Fruit fly (Drosophila melanogaster) whole organism, wandering third instar larva: ENCODE data around the gene CG10550.
A peak's percentile ranks its signal among the peaks of the same experiment; 100 is the strongest.

ENCODE experiments used
- Abd-B ChIP-seq: fragments of >200 bp; optimal IDR thresholded peaks from 2 replicates; lab custom pipeline; 2017; ENCODE audit warnings: missing biosample characterization, missing genetic modification characterization
- CG32264 ChIP-seq: fragments of 200-800 bp; sonication (Bioruptor generic); optimal IDR thresholded peaks from 2 replicates; lab custom pipeline; 2016; ENCODE audit warnings: missing biosample characterization, missing genetic modification characterization
- CG9705 ChIP-seq: fragments of 200-800 bp; sonication (Bioruptor generic); optimal IDR thresholded peaks from 2 replicates; lab custom pipeline; 2018; ENCODE audit warnings: missing biosample characterization, mild to moderate bottlenecking, missing genetic modification characterization
- CrebA ChIP-seq: fragments of 200-800 bp; sonication (Bioruptor generic); optimal IDR thresholded peaks from 2 replicates; lab custom pipeline; 2016; ENCODE audit warnings: missing biosample characterization, mild to moderate bottlenecking, missing genetic modification characterization, borderline replicate concordance
- Dfd ChIP-seq: fragments of >200 bp; optimal IDR thresholded peaks from 2 replicates; lab custom pipeline; 2017; ENCODE audit warnings: missing biosample characterization, missing genetic modification characterization
- Dif ChIP-seq: fragments of 200-275, 200-300 bp; sonication (Bioruptor generic); optimal IDR thresholded peaks from 2 replicates; lab custom pipeline; 2018; ENCODE audit warnings: missing biosample characterization, missing genetic modification characterization; ENCODE audit not compliant: partially characterized antibody
- GATAd ChIP-seq: sonication (Bioruptor generic); optimal IDR thresholded peaks from 2 replicates; lab custom pipeline; 2016; ENCODE audit warnings: missing biosample characterization, missing genetic modification characterization
- HLH106 ChIP-seq: fragments of 200-800 bp; optimal IDR thresholded peaks from 3 replicates; lab custom pipeline; 2019; ENCODE audit warnings: missing biosample characterization, mild to moderate bottlenecking, missing genetic modification characterization, moderate library complexity
- Hnf4 ChIP-seq: fragments of 200-800 bp; sonication (Bioruptor generic); optimal IDR thresholded peaks from 2 replicates; lab custom pipeline; 2016; ENCODE audit warnings: missing biosample characterization, mild to moderate bottlenecking, missing genetic modification characterization
- Hr78 ChIP-seq: fragments of >200 bp; optimal IDR thresholded peaks from 2 replicates; lab custom pipeline; 2017; ENCODE audit warnings: missing biosample characterization, missing genetic modification characterization
- Hr83 ChIP-seq: fragments of 200-300 bp; sonication (Bioruptor generic); optimal IDR thresholded peaks from 2 replicates; lab custom pipeline; 2016; ENCODE audit warnings: missing biosample characterization, mild to moderate bottlenecking, missing genetic modification characterization, moderate library complexity; ENCODE audit not compliant: poor library complexity, severe bottlenecking
- Jra ChIP-seq: sonication (Bioruptor generic); optimal IDR thresholded peaks from 2 replicates; lab custom pipeline; 2016; ENCODE audit warnings: missing biosample characterization, missing genetic modification characterization
- Mio ChIP-seq: sonication (Bioruptor generic); optimal IDR thresholded peaks from 2 replicates; lab custom pipeline; 2016; ENCODE audit warnings: missing biosample characterization, missing genetic modification characterization
- Myc ChIP-seq: fragments of >200 bp; optimal IDR thresholded peaks from 2 replicates; lab custom pipeline; 2017
- N ChIP-seq: fragments of >200 bp; optimal IDR thresholded peaks from 2 replicates; lab custom pipeline; 2018; ENCODE audit warnings: missing biosample characterization, missing external identifiers, missing genetic modification characterization
- OdsH ChIP-seq: fragments of 200-800 bp; sonication (Bioruptor generic); optimal IDR thresholded peaks from 2 replicates; lab custom pipeline; 2016; ENCODE audit warnings: missing biosample characterization, mild to moderate bottlenecking, missing genetic modification characterization
- Rel ChIP-seq, 2 experiments: fragments of 200-800 bp; sonication (Bioruptor generic) in 1 of 2; optimal IDR thresholded peaks; 2 replicates in 1 of 2; 3 replicates in 1 of 2; lab custom pipeline; 2016 to 2019; ENCODE audit warnings: mild to moderate bottlenecking in 2 of 2, missing biosample characterization in 2 of 2, missing genetic modification characterization in 2 of 2, moderate library complexity in 1 of 2
- Sp1 ChIP-seq: fragments of 200-800 bp; sonication (Bioruptor generic); optimal IDR thresholded peaks from 3 replicates; lab custom pipeline; 2019; ENCODE audit warnings: missing biosample characterization, mild to moderate bottlenecking, missing genetic modification characterization, moderate library complexity
- Vsx2 ChIP-seq: fragments of 200-300, 225-300 bp; sonication (Bioruptor generic); optimal IDR thresholded peaks from 2 replicates; lab custom pipeline; 2018; ENCODE audit warnings: missing biosample characterization, missing genetic modification characterization; ENCODE audit not compliant: partially characterized antibody
- br ChIP-seq: fragments of 200-800 bp; sonication (Bioruptor generic); optimal IDR thresholded peaks from 2 replicates; lab custom pipeline; 2016; ENCODE audit warnings: missing biosample characterization, missing genetic modification characterization
- brk ChIP-seq: fragments of 200-800 bp; sonication (Bioruptor generic); optimal IDR thresholded peaks from 2 replicates; lab custom pipeline; 2016; ENCODE audit warnings: missing biosample characterization, mild to moderate bottlenecking, missing genetic modification characterization
- dl ChIP-seq, 2 experiments: fragments of 175-275, 200-275 bp in 1 of 2; fragments of 200-275 bp in 1 of 2; sonication (Bioruptor generic); optimal IDR thresholded peaks; lab custom pipeline; 2018; ENCODE audit warnings: mild to moderate bottlenecking in 2 of 2, missing biosample characterization in 2 of 2, missing genetic modification characterization in 2 of 2, moderate library complexity in 2 of 2; ENCODE audit not compliant: partially characterized antibody in 2 of 2, insufficient read depth in 1 of 2
- dmrt93B ChIP-seq: fragments of 200-800 bp; sonication (Bioruptor generic); optimal IDR thresholded peaks from 2 replicates; lab custom pipeline; 2018; ENCODE audit warnings: missing biosample characterization, mild to moderate bottlenecking, missing genetic modification characterization
- dsf ChIP-seq: sonication (Bioruptor generic); optimal IDR thresholded peaks from 2 replicates; lab custom pipeline; 2016; ENCODE audit warnings: missing biosample characterization, missing genetic modification characterization, borderline replicate concordance
- ey ChIP-seq: fragments of 200-800 bp; sonication (Bioruptor generic); optimal IDR thresholded peaks from 2 replicates; lab custom pipeline; 2016; ENCODE audit warnings: missing biosample characterization, missing genetic modification characterization
- foxo ChIP-seq, 2 experiments: fragments of 200-800 bp; sonication (Bioruptor generic); optimal IDR thresholded peaks; 2 replicates in 1 of 2; 3 replicates in 1 of 2; lab custom pipeline; 2016 to 2017; ENCODE audit warnings: missing biosample characterization in 2 of 2, missing genetic modification characterization in 2 of 2
- fru ChIP-seq: fragments of 200-800 bp; sonication (Bioruptor generic); optimal IDR thresholded peaks from 3 replicates; lab custom pipeline; 2016; ENCODE audit warnings: missing biosample characterization, mild to moderate bottlenecking, missing genetic modification characterization
- h ChIP-seq: fragments of 200-800 bp; sonication (Bioruptor generic); optimal IDR thresholded peaks from 3 replicates; lab custom pipeline; 2016; ENCODE audit warnings: missing biosample characterization, mild to moderate bottlenecking, missing genetic modification characterization
- jim ChIP-seq: fragments of 175-275, 200-325 bp; sonication (Bioruptor generic); optimal IDR thresholded peaks from 2 replicates; lab custom pipeline; 2016; ENCODE audit warnings: missing biosample characterization, mild to moderate bottlenecking, missing genetic modification characterization
- lola ChIP-seq: fragments of >200 bp; optimal IDR thresholded peaks from 2 replicates; lab custom pipeline; 2017; ENCODE audit warnings: missing biosample characterization, missing genetic modification characterization
- pan ChIP-seq: fragments of >200 bp; optimal IDR thresholded peaks from 2 replicates; lab custom pipeline; 2017
- psq ChIP-seq: fragments of 200-800 bp; sonication (Bioruptor generic); optimal IDR thresholded peaks from 3 replicates; lab custom pipeline; 2017; ENCODE audit warnings: missing biosample characterization, mild to moderate bottlenecking, missing genetic modification characterization, moderate library complexity
- rgr ChIP-seq: fragments of 200-800 bp; sonication (Bioruptor generic); optimal IDR thresholded peaks from 3 replicates; lab custom pipeline; 2016; ENCODE audit warnings: missing biosample characterization, mild to moderate bottlenecking, missing genetic modification characterization
- sage ChIP-seq: fragments of 200-800 bp; sonication (Bioruptor generic); optimal IDR thresholded peaks from 2 replicates; lab custom pipeline; 2016; ENCODE audit warnings: missing biosample characterization, mild to moderate bottlenecking, missing genetic modification characterization
- sv ChIP-seq: fragments of 200-800 bp; sonication (Bioruptor generic); optimal IDR thresholded peaks from 3 replicates; lab custom pipeline; 2016; ENCODE audit warnings: missing biosample characterization, missing genetic modification characterization
- tai ChIP-seq: sonication (Bioruptor generic); optimal IDR thresholded peaks from 2 replicates; lab custom pipeline; 2016; ENCODE audit warnings: missing biosample characterization, missing genetic modification characterization
- usp ChIP-seq: fragments of >200 bp; optimal IDR thresholded peaks from 2 replicates; lab custom pipeline; 2017; ENCODE audit warnings: missing biosample characterization, missing genetic modification characterization
- woc ChIP-seq: sonication (Bioruptor generic); optimal IDR thresholded peaks from 2 replicates; lab custom pipeline; 2016; ENCODE audit warnings: missing biosample characterization, mild to moderate bottlenecking, missing genetic modification characterization

The CG10550 gene

DNA sequence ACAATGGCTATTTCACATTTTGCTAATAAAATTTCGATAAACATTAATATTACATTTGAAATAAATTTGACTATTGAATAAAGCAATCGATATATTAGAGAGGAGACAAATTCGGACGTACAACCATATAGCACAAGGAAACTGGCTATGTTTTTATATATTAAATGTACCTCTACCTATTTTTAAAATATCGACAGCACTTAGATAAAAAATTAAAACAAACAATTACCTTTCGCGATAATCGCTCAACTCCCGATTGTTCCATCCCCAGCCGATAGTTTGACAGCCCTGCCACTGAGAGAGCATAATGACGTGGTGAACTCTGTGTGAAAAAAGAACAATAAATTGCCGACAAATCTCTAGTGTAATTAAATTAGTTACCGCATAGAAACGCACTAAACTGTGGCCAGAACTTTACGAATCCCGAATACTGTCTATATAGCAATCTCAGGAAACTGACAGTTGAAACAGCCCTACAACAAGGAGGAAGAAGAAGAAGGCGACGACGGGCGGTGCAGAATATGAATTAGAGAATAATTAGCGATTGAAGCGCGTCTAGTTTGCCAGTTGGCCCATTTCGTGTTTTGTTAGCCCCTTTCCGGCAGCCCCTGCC lies 49.5 kb downstream of the CG10550 start, which contains the start of gene CG11857:
CG11857 (plus strand) TSS at position 271 of the 613 bp plus-strand sequence.
- TF ChIP-seq Myc (lab: Kevin White, UChicago) = peak; percentile 25
- peak; percentile 40 for TF ChIP-seq Rel (GFP tag; optimal IDR thresholded peaks at IDR 0.05; lab: Kevin White, UChicago)
- peak; percentile 82 for TF ChIP-seq Rel (tag; optimal IDR thresholded peaks at IDR 0.05; lab: Kevin White, UChicago)
- peak; percentile 96 for TF ChIP-seq Hr83 (GFP tag; lab: Kevin White, UChicago)
- no peak for TF ChIP-seq pan
- peak; percentile 97 for TF ChIP-seq fru (GFP tag; lab: Kevin White, UChicago)
- TF ChIP-seq CG32264 (GFP tag; lab: Kevin White, UChicago) = peak; percentile 93
- TF ChIP-seq usp (GFP tag; lab: Kevin White, UChicago) = no peak
- peak; percentile 79 for TF ChIP-seq Mio (GFP tag; lab: Kevin White, UChicago)
- TF ChIP-seq woc (GFP tag; lab: Kevin White, UChicago) = peak; percentile 97
- TF ChIP-seq jim (GFP tag; lab: Kevin White, UChicago) = peak; percentile 43
- peak; percentile 98 for TF ChIP-seq rgr (GFP tag; lab: Kevin White, UChicago)
- peak; percentile 99 for TF ChIP-seq Hnf4 (GFP tag; lab: Kevin White, UChicago)
- no peak for TF ChIP-seq dl (GFP tag; optimal IDR thresholded peaks at IDR 0.05; lab: Kevin White, UChicago; ENCODE audit: insufficient read depth in 1 of 2, partially characterized antibody in 2 of 2)
- TF ChIP-seq dsf (GFP tag; lab: Kevin White, UChicago) = peak; percentile 94
- TF ChIP-seq sage (GFP tag; lab: Kevin White, UChicago) = no peak
- no peak for TF ChIP-seq N (GFP tag; lab: Kevin White, UChicago)
- no peak for TF ChIP-seq Dif (GFP tag; lab: Kevin White, UChicago)
- TF ChIP-seq dmrt93B = peak; percentile 96
- peak; percentile 98 for TF ChIP-seq sv (GFP tag; lab: Kevin White, UChicago)
- TF ChIP-seq Vsx2 (GFP tag; lab: Kevin White, UChicago) = no peak
- peak; percentile 98 for TF ChIP-seq HLH106
- TF ChIP-seq br = peak; percentile 96
- TF ChIP-seq psq = peak; percentile 94
- peak; percentile 96 for TF ChIP-seq Sp1
- TF ChIP-seq CG9705 (GFP tag; lab: Kevin White, UChicago) = peak; percentile 95
- no peak for TF ChIP-seq Hr78 (GFP tag; lab: Kevin White, UChicago)
- peak; percentile 94 for TF ChIP-seq GATAd (GFP tag; lab: Kevin White, UChicago)
- TF ChIP-seq Jra (GFP tag; lab: Kevin White, UChicago) = peak; percentile 98
- TF ChIP-seq ey (GFP tag; lab: Kevin White, UChicago) = peak; percentile 97
- TF ChIP-seq lola (GFP tag; lab: Kevin White, UChicago) = no peak
- no peak for TF ChIP-seq brk (GFP tag; lab: Kevin White, UChicago)
- TF ChIP-seq h (GFP tag; lab: Kevin White, UChicago) = peak; percentile 99
- peak; percentile 89 to 98 for TF ChIP-seq foxo (GFP tag; optimal IDR thresholded peaks at IDR 0.05; lab: Kevin White, UChicago)
- no peak for TF ChIP-seq tai (GFP tag; lab: Kevin White, UChicago)
- TF ChIP-seq CrebA (GFP tag; lab: Kevin White, UChicago) = no peak
- TF ChIP-seq Dfd (GFP tag; lab: Kevin White, UChicago) = no peak
- TF ChIP-seq OdsH (GFP tag; lab: Kevin White, UChicago) = peak; percentile 96
- TF ChIP-seq Abd-B = no peak
